Fruit fly (Drosophila melanogaster): ENCODE measurements around the gene Prp31.

Prp31 gene

DNA sequence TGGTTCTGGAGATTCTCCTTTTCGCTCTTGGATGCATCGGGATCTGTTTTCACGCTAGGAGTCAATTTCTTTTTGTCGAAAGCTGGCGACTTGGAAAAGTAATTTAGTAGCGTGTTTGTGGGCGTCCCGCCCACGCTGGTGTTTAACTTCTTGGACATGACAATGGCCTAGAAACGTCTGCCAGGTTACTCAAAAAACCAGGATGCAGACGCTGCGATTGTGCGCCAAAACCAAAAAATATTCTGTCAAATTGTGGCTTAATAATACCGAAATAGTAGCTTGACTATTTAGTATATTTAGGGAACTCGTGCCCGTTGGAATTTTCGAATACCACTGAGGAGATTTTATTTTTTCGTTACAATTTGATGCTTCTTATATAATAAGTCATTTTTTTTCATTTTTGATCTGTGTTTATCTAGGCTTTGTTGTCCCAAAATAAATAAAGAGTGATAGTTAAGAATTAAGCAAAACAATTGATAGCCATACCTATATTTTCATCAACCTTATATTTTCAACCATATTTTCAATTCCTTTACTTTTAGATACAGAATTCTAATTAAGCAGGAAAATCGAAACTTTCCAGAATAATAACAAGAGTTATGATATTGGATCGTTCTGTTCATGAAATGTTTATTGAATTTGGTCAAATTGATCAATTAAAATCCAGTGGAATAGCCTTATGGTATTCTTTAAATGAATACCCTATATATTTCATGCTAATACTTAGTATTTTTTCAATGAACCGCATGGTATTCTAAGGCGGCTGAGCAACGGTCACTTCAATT lies at the start of gene Prp31, which contains the start of gene Msh6:
Gene Prp31 (plus strand): TSS at position 771 of the 785 bp plus-strand sequence.
Gene Msh6 (minus strand): TSS at position 233 of the 785 bp plus-strand sequence.
- TF ChIP-seq Crg-1 (GFP tag; optimal IDR thresholded peaks at IDR 0.05) (no peak), ovo (GFP tag; optimal IDR thresholded peaks at IDR 0.05) (peak; percentile 13), Clk (GFP tag; optimal IDR thresholded peaks at IDR 0.05) (peak; percentile 22), CG1620 (GFP tag; optimal IDR thresholded peaks at IDR 0.05) (peak; percentile 59), CG7045 (GFP tag; optimal IDR thresholded peaks at IDR 0.05) (peak; percentile 67), cnc (optimal IDR thresholded peaks at IDR 0.05) (no peak), toe (GFP tag; optimal IDR thresholded peaks at IDR 0.05) (peak; percentile 84), CG12768 (GFP tag; optimal IDR thresholded peaks at IDR 0.05) (peak; percentile 58), CG5204 (GFP tag; optimal IDR thresholded peaks at IDR 0.05) (no peak), CG11617 (GFP tag; optimal IDR thresholded peaks at IDR 0.05) (peak; percentile 60), pad (GFP tag; optimal IDR thresholded peaks at IDR 0.05) (peak; percentile 48), tj (GFP tag; optimal IDR thresholded peaks at IDR 0.05) (peak; percentile 30), CG33017 (tag; optimal IDR thresholded peaks at IDR 0.05) (no peak), Mnt (GFP tag; optimal IDR thresholded peaks at IDR 0.05) (no peak), CG14711 (tag; optimal IDR thresholded peaks at IDR 0.05) (peak; percentile 54), CG7101 (tag; optimal IDR thresholded peaks at IDR 0.05) (peak; percentile 50), Hr96 (GFP tag; optimal IDR thresholded peaks at IDR 0.05) (peak; percentile 68)

dm6 chr3L:15113257-15113656 lies 45.6 kb upstream of the Prp31 start, which contains the start of gene CG13458:
TSS of gene CG13458 (plus strand) at chr3L:15113557.
- TF ChIP-seq CG7045 (GFP tag; optimal IDR thresholded peaks at IDR 0.05) (no peak), CG14711 (tag; optimal IDR thresholded peaks at IDR 0.05) (no peak), kay (GFP tag; ENCODE audit: borderline replicate concordance) (peak; percentile 3), CG11617 (GFP tag; optimal IDR thresholded peaks at IDR 0.05) (no peak), Mnt (GFP tag; optimal IDR thresholded peaks at IDR 0.05) (peak; percentile 33)

- TF ChIP-seq ovo (GFP tag; optimal IDR thresholded peaks at IDR 0.05), result no peak
- peak; percentile 9 for TF ChIP-seq bab1 (GFP tag; optimal IDR thresholded peaks at IDR 0.05)
Measured at dm6 chr3L:15116536-15116935, 42.4 kb upstream of the Prp31 start, which contains the start of gene Cep135. TSS of gene Cep135 (plus strand) at chr3L:15116737.

- TF ChIP-seq CG33017 (tag; optimal IDR thresholded peaks at IDR 0.05) (no peak), Clk (GFP tag; optimal IDR thresholded peaks at IDR 0.05) (no peak), kay (GFP tag; ENCODE audit: borderline replicate concordance) (no peak), Crg-1 (GFP tag; optimal IDR thresholded peaks at IDR 0.05) (no peak), Mnt (GFP tag; optimal IDR thresholded peaks at IDR 0.05) (no peak), pad (GFP tag; optimal IDR thresholded peaks at IDR 0.05) (no peak), CG5204 (GFP tag; optimal IDR thresholded peaks at IDR 0.05) (no peak), CG7045 (GFP tag; optimal IDR thresholded peaks at IDR 0.05) (no peak), CG11617 (GFP tag; optimal IDR thresholded peaks at IDR 0.05) (no peak), CG14711 (tag; optimal IDR thresholded peaks at IDR 0.05) (no peak), CG1620 (GFP tag; optimal IDR thresholded peaks at IDR 0.05) (no peak)
Measured at dm6 chr3L:15121272-15121671, 37.6 kb upstream of the Prp31 start, which contains the start of gene CG32847. TSS of gene CG32847 (plus strand) at chr3L:15121572.

dm6 chr3L:15123736-15124135 lies 35.2 kb upstream of the Prp31 start:
- no peak for TF ChIP-seq CG5204 (GFP tag; optimal IDR thresholded peaks at IDR 0.05)
- no peak for TF ChIP-seq cnc (optimal IDR thresholded peaks at IDR 0.05)
- no peak for TF ChIP-seq toe (GFP tag; optimal IDR thresholded peaks at IDR 0.05)
- TF ChIP-seq Hr96 (GFP tag; optimal IDR thresholded peaks at IDR 0.05), result no peak
- no peak for TF ChIP-seq Crg-1 (GFP tag; optimal IDR thresholded peaks at IDR 0.05)
- TF ChIP-seq CG11617 (GFP tag; optimal IDR thresholded peaks at IDR 0.05), result no peak
- TF ChIP-seq tj (GFP tag; optimal IDR thresholded peaks at IDR 0.05), result peak; percentile 14

DNA sequence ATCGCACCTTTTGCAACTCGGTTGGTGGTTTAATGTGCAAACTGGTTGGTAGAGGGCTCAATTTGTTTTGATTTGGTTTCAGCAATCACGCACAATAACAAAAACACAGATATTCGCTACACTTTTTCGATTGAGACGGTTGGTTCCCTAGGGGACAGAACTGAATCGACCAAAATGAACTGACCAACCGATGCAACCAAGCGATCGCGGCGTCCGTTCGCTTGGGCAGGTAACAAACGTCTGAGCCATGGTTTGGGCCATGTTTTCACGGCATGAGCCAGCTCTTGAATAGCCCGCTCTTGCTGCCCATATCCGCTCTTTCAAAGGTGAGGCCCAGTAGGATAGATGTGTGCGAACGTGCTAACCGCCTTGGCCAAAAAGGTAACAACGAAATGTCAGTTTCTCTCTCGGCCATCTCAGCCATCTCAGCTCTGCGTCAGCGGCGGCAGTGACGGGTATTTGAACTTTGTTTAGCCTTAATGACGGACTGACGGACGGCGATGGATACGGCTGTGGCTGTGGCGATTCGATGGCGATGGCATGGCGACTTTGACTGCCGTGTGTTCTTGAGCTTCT lies 33.7 kb upstream of the Prp31 start, which contains the start of gene CG16959:
Gene CG16959 (minus strand): TSS at position 245 of the 576 bp plus-strand sequence.
- TF ChIP-seq Crg-1 (GFP tag; optimal IDR thresholded peaks at IDR 0.05) (no peak), toe (GFP tag; optimal IDR thresholded peaks at IDR 0.05) (no peak), tj (GFP tag; optimal IDR thresholded peaks at IDR 0.05) (no peak), CG14711 (tag; optimal IDR thresholded peaks at IDR 0.05) (no peak), CG33017 (tag; optimal IDR thresholded peaks at IDR 0.05) (no peak), ovo (GFP tag; optimal IDR thresholded peaks at IDR 0.05) (no peak), CG5204 (GFP tag; optimal IDR thresholded peaks at IDR 0.05) (no peak), Mnt (GFP tag; optimal IDR thresholded peaks at IDR 0.05) (no peak), CG7045 (GFP tag; optimal IDR thresholded peaks at IDR 0.05) (no peak), cic (GFP tag; optimal IDR thresholded peaks at IDR 0.05) (no peak), bab1 (GFP tag; optimal IDR thresholded peaks at IDR 0.05) (no peak), Hr96 (GFP tag; optimal IDR thresholded peaks at IDR 0.05) (no peak), CG1620 (GFP tag; optimal IDR thresholded peaks at IDR 0.05) (no peak), Clk (GFP tag; optimal IDR thresholded peaks at IDR 0.05) (no peak), kay (GFP tag; ENCODE audit: borderline replicate concordance) (no peak), cnc (optimal IDR thresholded peaks at IDR 0.05) (no peak), CG11617 (GFP tag; optimal IDR thresholded peaks at IDR 0.05) (no peak), CG12768 (GFP tag; optimal IDR thresholded peaks at IDR 0.05) (no peak), CG7101 (tag; optimal IDR thresholded peaks at IDR 0.05) (no peak), pad (GFP tag; optimal IDR thresholded peaks at IDR 0.05) (no peak)
